Fruit fly (Drosophila melanogaster) whole organism, prepupa: ENCODE results near the gene Mur18B.

Source experiments
- Blimp-1 ChIP-seq: fragments of 200-800 bp; sonication (Bioruptor generic); optimal IDR thresholded peaks from 3 replicates; lab custom pipeline; 2017; ENCODE audit warnings: missing biosample characterization, missing genetic modification characterization, mild to moderate bottlenecking, moderate library complexity, missing genetic modification reagents
- CG10631 ChIP-seq: fragments of 200-800 bp; sonication (Bioruptor generic); optimal IDR thresholded peaks from 2 replicates; lab custom pipeline; 2016; ENCODE audit warnings: missing biosample characterization, missing genetic modification characterization
- CG11762 ChIP-seq: fragments of 200-800 bp; sonication (Bioruptor generic); optimal IDR thresholded peaks from 3 replicates; lab custom pipeline; 2016; ENCODE audit warnings: missing biosample characterization, missing genetic modification characterization; ENCODE audit not compliant: insufficient read depth
- CG11902 ChIP-seq: fragments of 200-800 bp; sonication (Bioruptor generic); optimal IDR thresholded peaks from 3 replicates; lab custom pipeline; 2016; ENCODE audit warnings: missing biosample characterization, missing genetic modification characterization
- CG1621 ChIP-seq: fragments of 200-800 bp; sonication (Bioruptor generic); optimal IDR thresholded peaks from 3 replicates; lab custom pipeline; 2018; ENCODE audit warnings: missing biosample characterization, mild to moderate bottlenecking, missing genetic modification characterization
- CG16779 ChIP-seq: fragments of 200-800 bp; sonication (Bioruptor generic); optimal IDR thresholded peaks from 3 replicates; lab custom pipeline; 2017; ENCODE audit warnings: missing biosample characterization, mild to moderate bottlenecking, missing genetic modification characterization
- CG3032 ChIP-seq: fragments of 200-800 bp; optimal IDR thresholded peaks from 2 replicates; lab custom pipeline; 2019; ENCODE audit warnings: missing biosample characterization, mild to moderate bottlenecking, missing genetic modification characterization, moderate library complexity
- CG34406 ChIP-seq: fragments of 200-800 bp; sonication (Bioruptor generic); optimal IDR thresholded peaks from 3 replicates; lab custom pipeline; 2016; ENCODE audit warnings: missing biosample characterization, missing genetic modification characterization
- CG3919 ChIP-seq: fragments of 200-800 bp; sonication (Bioruptor generic); optimal IDR thresholded peaks from 3 replicates; lab custom pipeline; 2016; ENCODE audit warnings: missing biosample characterization, missing genetic modification characterization
- CG6163 ChIP-seq: fragments of 200-800 bp; sonication (Bioruptor generic); IDR thresholded peaks from 3 replicates; pipeline ENCODE4 v1.3.6; 2022; ENCODE audit warnings: missing biosample characterization, missing genetic modification characterization
- CG6792 ChIP-seq: fragments of 200-800 bp; sonication (Bioruptor generic); optimal IDR thresholded peaks from 3 replicates; lab custom pipeline; 2016; ENCODE audit warnings: missing biosample characterization, missing genetic modification characterization
- CG6808 ChIP-seq: fragments of 200-800 bp; sonication (Bioruptor generic); optimal IDR thresholded peaks from 3 replicates; lab custom pipeline; 2017; ENCODE audit warnings: missing biosample characterization, missing genetic modification characterization, mild to moderate bottlenecking, moderate library complexity, missing genetic modification reagents
- CG7368 ChIP-seq: fragments of 200-800 bp; sonication (Bioruptor generic); optimal IDR thresholded peaks from 3 replicates; lab custom pipeline; 2016; ENCODE audit warnings: missing biosample characterization, missing genetic modification characterization
- CG8119 ChIP-seq: fragments of 200-800 bp; sonication (Bioruptor generic); IDR thresholded peaks from 3 replicates; pipeline ENCODE4 v1.3.6; 2022; ENCODE audit warnings: missing biosample characterization, missing genetic modification characterization
- CG8319 ChIP-seq: fragments of 200-800 bp; sonication (Bioruptor generic); optimal IDR thresholded peaks from 3 replicates; lab custom pipeline; 2016; ENCODE audit warnings: missing biosample characterization, missing genetic modification characterization
- CG8632 ChIP-seq: fragments of 200-800 bp; sonication (Bioruptor generic); optimal IDR thresholded peaks from 3 replicates; lab custom pipeline; 2016; ENCODE audit warnings: missing biosample characterization, missing genetic modification characterization
- CG9139 ChIP-seq: fragments of 200-800 bp; sonication (Bioruptor generic); optimal IDR thresholded peaks from 3 replicates; lab custom pipeline; 2017; ENCODE audit warnings: missing biosample characterization, mild to moderate bottlenecking, missing genetic modification characterization
- Eip75B ChIP-seq: fragments of 200-800 bp; sonication (Bioruptor generic); optimal IDR thresholded peaks from 3 replicates; lab custom pipeline; 2016; ENCODE audit warnings: missing biosample characterization, missing genetic modification characterization
- Eip78C ChIP-seq: fragments of 200-800 bp; sonication (Bioruptor generic); peaks from one replicate; lab custom pipeline; 2016; ENCODE audit warnings: missing biosample characterization, missing genetic modification characterization
- Ets21C ChIP-seq: fragments of 200-800 bp; sonication (Bioruptor generic); optimal IDR thresholded peaks from 3 replicates; lab custom pipeline; 2016; ENCODE audit warnings: missing biosample characterization, missing genetic modification characterization
- Ets96B ChIP-seq: fragments of 200-800 bp; optimal IDR thresholded peaks from 2 replicates; lab custom pipeline; 2019; ENCODE audit warnings: missing biosample characterization, mild to moderate bottlenecking, missing genetic modification characterization, moderate library complexity
- Gug ChIP-seq: fragments of 200-800 bp; sonication (Bioruptor generic); IDR thresholded peaks from 2 replicates; pipeline ENCODE4 v1.3.6; 2022; ENCODE audit warnings: missing biosample characterization, missing genetic modification characterization
- Hr38 ChIP-seq: sonication (Bioruptor generic); optimal IDR thresholded peaks from 2 replicates; lab custom pipeline; 2016; ENCODE audit warnings: missing biosample characterization, missing genetic modification characterization
- Hr39 ChIP-seq: fragments of 200-800 bp; sonication (Bioruptor generic); optimal IDR thresholded peaks from 2 replicates; lab custom pipeline; 2016; ENCODE audit warnings: missing biosample characterization, missing genetic modification characterization
- OdsH ChIP-seq: fragments of 200-800 bp; sonication (Bioruptor generic); optimal IDR thresholded peaks from 3 replicates; lab custom pipeline; 2016; ENCODE audit warnings: missing biosample characterization, missing genetic modification characterization
- Sox102F ChIP-seq: fragments of 200-800 bp; sonication (Bioruptor generic); optimal IDR thresholded peaks from 2 replicates; lab custom pipeline; 2016; ENCODE audit warnings: missing biosample characterization, mild to moderate bottlenecking, missing genetic modification characterization
- Sox14 ChIP-seq: fragments of 200-800 bp; sonication (Bioruptor generic); optimal IDR thresholded peaks from 3 replicates; lab custom pipeline; 2016; ENCODE audit warnings: missing biosample characterization, missing genetic modification characterization
- achi ChIP-seq: fragments of 200-800 bp; sonication (Bioruptor generic); optimal IDR thresholded peaks from 3 replicates; lab custom pipeline; 2016; ENCODE audit warnings: missing biosample characterization, missing genetic modification characterization
- acj6 ChIP-seq: fragments of 200-800 bp; sonication (Bioruptor generic); optimal IDR thresholded peaks from 3 replicates; lab custom pipeline; 2016; ENCODE audit warnings: missing biosample characterization, missing genetic modification characterization
- eg ChIP-seq: fragments of 200-800 bp; sonication (Bioruptor generic); IDR thresholded peaks from 3 replicates; pipeline ENCODE4 v1.3.6; 2022; ENCODE audit warnings: missing biosample characterization, missing genetic modification characterization
- fd59A ChIP-seq: fragments of 200-800 bp; sonication (Bioruptor generic); optimal IDR thresholded peaks from 2 replicates; lab custom pipeline; 2017; ENCODE audit warnings: missing biosample characterization, mild to moderate bottlenecking, missing genetic modification characterization, missing genetic modification reagents
- fd85E ChIP-seq: fragments of 200-800 bp; sonication (Bioruptor generic); optimal IDR thresholded peaks from 3 replicates; lab custom pipeline; 2016; ENCODE audit warnings: missing biosample characterization, missing genetic modification characterization
- pdm3 ChIP-seq: fragments of 200-800 bp; sonication (Bioruptor generic); optimal IDR thresholded peaks from 3 replicates; lab custom pipeline; 2016; ENCODE audit warnings: missing biosample characterization, missing genetic modification characterization
- spab ChIP-seq: fragments of 200-800 bp; sonication (Bioruptor generic); optimal IDR thresholded peaks from 2 replicates; lab custom pipeline; 2017; ENCODE audit warnings: missing biosample characterization, mild to moderate bottlenecking, missing genetic modification characterization, missing genetic modification reagents
- ss ChIP-seq, 2 experiments: fragments of 200-800 bp; sonication (Bioruptor generic); optimal IDR thresholded peaks; 2 replicates in 1 of 2; 3 replicates in 1 of 2; lab custom pipeline; 2017 to 2018; ENCODE audit warnings: mild to moderate bottlenecking in 2 of 2, missing biosample characterization in 2 of 2, missing genetic modification characterization in 2 of 2, moderate library complexity in 1 of 2
- svp ChIP-seq: fragments of 200-800 bp; sonication (Bioruptor generic); peaks from one replicate; lab custom pipeline; 2016; ENCODE audit warnings: missing biosample characterization, missing genetic modification characterization
- topi ChIP-seq: fragments of 200-800 bp; sonication (Bioruptor generic); optimal IDR thresholded peaks from 3 replicates; lab custom pipeline; 2016; ENCODE audit warnings: missing biosample characterization, missing genetic modification characterization
- vri ChIP-seq: fragments of 200-800 bp; sonication (Bioruptor generic); optimal IDR thresholded peaks from 3 replicates; lab custom pipeline; 2016; ENCODE audit warnings: missing biosample characterization, mild to moderate bottlenecking, missing genetic modification characterization

The Mur18B gene

dm6 chrX:19224580-19225303, 11.7 kb downstream of the Mur18B start (continued):
- TF ChIP-seq CG11902 (GFP tag; lab: Kevin White, UChicago) (no peak), Sox14 (no peak), CG6792 (peak; percentile 34), pdm3 (GFP tag; lab: Kevin White, UChicago) (peak; percentile 37), CG7368 (GFP tag; lab: Kevin White, UChicago) (no peak), CG6808 (GFP tag; lab: Kevin White, UChicago) (peak; percentile 74), Hr38 (GFP tag; lab: Kevin White, UChicago) (no peak), CG3032 (tag; lab: Kevin White, UChicago) (peak; percentile 65), CG11762 (GFP tag; lab: Kevin White, UChicago) (peak; percentile 32), vri (GFP tag; lab: Kevin White, UChicago) (no peak), CG3919 (GFP tag; lab: Kevin White, UChicago) (peak; percentile 50), CG9139 (GFP tag; lab: Kevin White, UChicago) (no peak), CG16779 (tag; lab: Kevin White, UChicago) (peak; percentile 35), Ets21C (no peak)

- TF ChIP-seq CG6163 (0 out of 3 replicates have a peak, but pooled peaks have one; percentile 36), Hr39 (GFP tag; lab: Kevin White, UChicago) (no peak), Gug (GFP tag; lab: Robert Waterston, UW) (no peak; the same call in 1 of the 2 replicates), CG3032 (tag; lab: Kevin White, UChicago) (peak; percentile 11), CG8319 (no peak), Eip75B (GFP tag; lab: Kevin White, UChicago) (no peak), Ets96B (no peak), pdm3 (GFP tag; lab: Kevin White, UChicago) (no peak), svp (GFP tag; lab: Kevin White, UChicago) (peak; percentile 62), OdsH (GFP tag; lab: Kevin White, UChicago) (no peak), fd85E (GFP tag; lab: Kevin White, UChicago) (no peak), CG34406 (no peak), Sox102F (GFP tag; lab: Kevin White, UChicago) (no peak), CG8119 (0 out of 3 replicates have a peak, but pooled peaks have one; percentile 4), spab (GFP tag; lab: Kevin White, UChicago) (peak; percentile 28), ss (GFP tag; optimal IDR thresholded peaks at IDR 0.05; lab: Kevin White, UChicago) (peak in 1 of 2 experiments; percentile 57), CG1621 (tag; lab: Kevin White, UChicago) (peak; percentile 63), achi (GFP tag; lab: Kevin White, UChicago) (no peak), CG8632 (peak; percentile 3), Eip78C (GFP tag; lab: Kevin White, UChicago) (no peak), topi (GFP tag; lab: Kevin White, UChicago) (no peak), fd59A (GFP tag; lab: Kevin White, UChicago) (no peak), CG3919 (GFP tag; lab: Kevin White, UChicago) (no peak), CG16779 (tag; lab: Kevin White, UChicago) (no peak), Blimp-1 (no peak), acj6 (GFP tag; lab: Kevin White, UChicago) (no peak), eg (GFP tag; lab: Robert Waterston, UW) (no peak), CG10631 (GFP tag; lab: Kevin White, UChicago) (no peak)
Measured at dm6 chrX:19225304-19225640, 12.2 kb downstream of the Mur18B start.
